Worm (Caenorhabditis elegans) whole organism, L1 larva: Measurements from ENCODE around the gene F21C10.1.

Experiments used
- blmp-1 ChIP-seq: fragments of 150-350 bp; optimal IDR thresholded peaks from 2 replicates; lab custom pipeline; 2014; ENCODE audit warnings: missing biosample characterization, missing genetic modification characterization
- elt-3 ChIP-seq, 6 experiments: fragments of 150-350 bp in 1 of 6; sonication (generic microtip); optimal IDR thresholded peaks; 2 replicates each; lab custom pipeline; 2017 to 2018; ENCODE audit warnings: missing biosample characterization in 6 of 6, missing genetic modification characterization in 6 of 6, inconsistent platforms in 1 of 6
- grh-1 ChIP-seq: fragments of 200-800 bp; sonication (Bioruptor generic); IDR thresholded peaks from 2 replicates; pipeline ENCODE4 v1.3.6; 2022; ENCODE audit warnings: missing genetic modification reagents, missing genetic modification characterization, missing compliant biosample characterization
- hpl-2 ChIP-seq: fragments of 150-350 bp; optimal IDR thresholded peaks from 2 replicates; lab custom pipeline; 2014; ENCODE audit warnings: missing biosample characterization, missing genetic modification reagents, missing genetic modification characterization
- lin-35 ChIP-seq, 2 experiments: fragments of 150-350 bp; optimal IDR thresholded peaks; 2 replicates each; lab custom pipeline; 2014; ENCODE audit warnings: missing biosample characterization in 2 of 2, missing genetic modification characterization in 2 of 2, missing genetic modification reagents in 2 of 2
- mdl-1 ChIP-seq, 2 experiments: fragments of 150-350 bp; optimal IDR thresholded peaks; 2 replicates each; lab custom pipeline; 2014 to 2017; ENCODE audit warnings: missing biosample characterization in 2 of 2, missing genetic modification characterization in 2 of 2, inconsistent platforms in 1 of 2
- nhr-11 ChIP-seq: fragments of 150-350 bp; optimal IDR thresholded peaks from 2 replicates; lab custom pipeline; 2014; ENCODE audit warnings: missing biosample characterization, missing genetic modification characterization
- nhr-19 ChIP-seq: fragments of 200-800 bp; sonication (Bioruptor generic); conservative IDR thresholded peaks from 2 replicates; pipeline ENCODE4 v1.3.6; 2022; ENCODE audit warnings: missing genetic modification characterization, missing compliant biosample characterization
- nhr-237 ChIP-seq: fragments of 150-350 bp; optimal IDR thresholded peaks from 2 replicates; lab custom pipeline; 2014; ENCODE audit warnings: missing biosample characterization, missing genetic modification characterization
- pag-3 ChIP-seq: sonication (generic microtip); optimal IDR thresholded peaks from 2 replicates; lab custom pipeline; 2017; ENCODE audit warnings: missing genetic modification characterization, mild to moderate bottlenecking, missing compliant biosample characterization, antibody characterized with exemption, borderline replicate concordance; ENCODE audit not compliant: insufficient read depth
- snpc-4 ChIP-seq: fragments of 150-350 bp; optimal IDR thresholded peaks from 2 replicates; lab custom pipeline; 2014; ENCODE audit warnings: missing biosample characterization, missing genetic modification characterization
- unc-98 ChIP-seq: fragments of 200-800 bp; sonication (Bioruptor generic); IDR thresholded peaks from 2 replicates; pipeline ENCODE4 v1.3.6; 2022; ENCODE audit warnings: missing genetic modification characterization, missing compliant biosample characterization
- zag-1 ChIP-seq: fragments of 150-350 bp; optimal IDR thresholded peaks from 2 replicates; lab custom pipeline; 2014; ENCODE audit warnings: missing biosample characterization, missing genetic modification characterization

DNA sequence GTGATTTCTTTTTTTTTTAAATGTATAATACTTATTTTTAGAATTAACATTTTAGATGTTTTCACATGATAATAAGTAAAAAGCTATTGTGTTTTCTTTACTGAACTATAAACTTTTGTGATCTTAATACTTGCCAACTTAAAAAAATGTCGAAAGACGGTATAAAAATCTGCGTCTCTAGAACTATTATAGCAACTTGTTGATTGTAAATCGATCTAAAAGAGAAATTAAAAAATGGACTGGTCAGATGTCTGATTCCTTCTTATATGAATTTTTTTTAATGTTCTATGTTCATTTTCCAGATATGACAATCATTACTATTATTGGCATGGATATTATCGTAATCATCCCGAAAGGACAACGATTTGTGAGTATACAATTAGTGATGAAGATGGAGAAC, 4.4 kb upstream of the F21C10.1 start, which contains the start of gene F21C10.3:
- TF ChIP-seq snpc-4 (tag; lab: Kevin White, UChicago) (no peak), mdl-1 (tag; optimal IDR thresholded peaks at IDR 0.05; lab: Kevin White, UChicago) (no peak), lin-35 (GFP tag; optimal IDR thresholded peaks at IDR 0.05; lab: Kevin White, UChicago) (no peak), blmp-1 (no peak), elt-3 (tag; optimal IDR thresholded peaks at IDR 0.05; lab: Kevin White, UChicago) (no peak), nhr-237 (tag; lab: Kevin White, UChicago) (no peak), grh-1 (GFP tag; lab: Robert Waterston, UW) (no peak), hpl-2 (no peak), unc-98 (GFP tag; lab: Robert Waterston, UW) (no peak), pag-3 (tag; lab: Kevin White, UChicago) (no peak), zag-1 (no peak), nhr-11 (tag; lab: Kevin White, UChicago) (no peak), nhr-19 (GFP tag; lab: Robert Waterston, UW) (no peak)
